Fruit fly (Drosophila melanogaster): ENCODE measurements around the gene Bet5.

- TF ChIP-seq lola (GFP tag; optimal IDR thresholded peaks at IDR 0.05) = no peak
- no peak for TF ChIP-seq br (GFP tag; optimal IDR thresholded peaks at IDR 0.05)
- no peak for TF ChIP-seq CrebA (GFP tag; optimal IDR thresholded peaks at IDR 0.05; ENCODE audit: borderline replicate concordance)
- no peak for TF ChIP-seq fru (GFP tag; optimal IDR thresholded peaks at IDR 0.05)
These were observed 30.5 kb upstream of the Bet5 start, which contains the start of gene AdoR for dm6 chr3R:30149506-30149905.

Measured in whole organism, wandering third instar larva.